Worm (Caenorhabditis elegans) whole organism, L4 larva: Measurements from ENCODE around the gene F52C6.2.

Source experiments
- dpl-1 ChIP-seq: fragments of 150-350 bp; optimal IDR thresholded peaks from 2 replicates; lab custom pipeline; 2014; ENCODE audit warnings: missing biosample characterization, missing genetic modification reagents, missing genetic modification characterization
- egl-27 ChIP-seq: sonication (generic microtip); optimal IDR thresholded peaks from 3 replicates; lab custom pipeline; 2017; ENCODE audit warnings: missing biosample characterization, missing genetic modification reagents, missing genetic modification characterization
- nhr-11 ChIP-seq: fragments of 150-350 bp; optimal IDR thresholded peaks from 2 replicates; lab custom pipeline; 2014; ENCODE audit warnings: missing biosample characterization, missing genetic modification characterization
- nhr-237 ChIP-seq: sonication (generic microtip); optimal IDR thresholded peaks from 2 replicates; lab custom pipeline; 2017; ENCODE audit warnings: missing biosample characterization, missing genetic modification characterization
- snpc-4 ChIP-seq: fragments of 150-350 bp; optimal IDR thresholded peaks from 2 replicates; lab custom pipeline; 2014; ENCODE audit warnings: missing biosample characterization, missing genetic modification characterization
- unc-130 ChIP-seq: sonication (generic microtip); optimal IDR thresholded peaks from 2 replicates; lab custom pipeline; 2016; ENCODE audit warnings: missing genetic modification reagents, missing genetic modification characterization, missing compliant biosample characterization
- ztf-7 ChIP-seq: fragments of 150-350 bp; optimal IDR thresholded peaks from 2 replicates; lab custom pipeline; 2014; ENCODE audit warnings: missing biosample characterization, missing genetic modification characterization

DNA sequence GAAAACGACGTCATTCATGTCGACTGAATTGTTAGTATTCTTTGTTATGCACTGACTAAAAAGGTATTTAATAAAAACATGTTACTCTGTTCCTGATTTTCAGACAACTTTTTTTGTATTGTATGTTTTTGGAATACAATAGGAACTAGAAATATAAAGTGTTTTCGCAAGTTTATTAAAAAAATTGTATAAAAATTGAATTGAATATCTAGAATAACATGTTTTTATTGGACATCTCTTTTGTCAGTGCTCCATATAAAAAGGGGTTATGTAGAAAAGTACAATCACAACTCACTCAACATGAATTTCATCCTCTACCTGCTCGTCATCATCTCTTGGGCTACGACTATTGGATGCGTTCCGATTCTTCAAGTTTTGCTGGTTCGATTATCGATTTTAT lies 31.0 kb upstream of the F52C6.2 start, which contains the start of gene C46F9.5:
- TF ChIP-seq ztf-7 (tag; lab: Kevin White, UChicago), result no peak
- TF ChIP-seq snpc-4 (tag; lab: Kevin White, UChicago), result no peak
- no peak for TF ChIP-seq egl-27 (tag; lab: Kevin White, UChicago)
- no peak for TF ChIP-seq nhr-237
- no peak for TF ChIP-seq dpl-1
- TF ChIP-seq nhr-11 (tag; lab: Kevin White, UChicago), result no peak
- TF ChIP-seq unc-130 (GFP tag; lab: Kevin White, UChicago), result no peak
